Fruit fly (Drosophila melanogaster) whole organism, embryonic: ENCODE data around the gene CG17207.
A peak's percentile ranks its signal among the peaks of the same experiment; 100 is the strongest.

Experiments
- B-H2 ChIP-seq: fragments of 200-800 bp; sonication (Bioruptor generic); optimal IDR thresholded peaks from 2 replicates; lab custom pipeline; 2018; ENCODE audit warnings: missing biosample characterization, mild to moderate bottlenecking, missing genetic modification characterization
- BtbVII ChIP-seq: fragments of 200-800 bp; sonication (Bioruptor generic); optimal IDR thresholded peaks from 3 replicates; lab custom pipeline; 2017; ENCODE audit warnings: missing biosample characterization, mild to moderate bottlenecking, missing genetic modification characterization
- CG10209 ChIP-seq: fragments of 200-800 bp; sonication (Bioruptor generic); optimal IDR thresholded peaks from 3 replicates; lab custom pipeline; 2017; ENCODE audit warnings: missing biosample characterization, mild to moderate bottlenecking, missing genetic modification characterization, missing genetic modification reagents
- CG10321 ChIP-seq: fragments of 200-800 bp; sonication (Bioruptor generic); IDR thresholded peaks from 2 replicates; pipeline ENCODE4 v1.3.6; 2022; ENCODE audit warnings: missing biosample characterization, missing genetic modification characterization
- CG10366 ChIP-seq: fragments of 200-800 bp; sonication (Bioruptor generic); IDR thresholded peaks from 2 replicates; pipeline ENCODE4 v1.3.6; 2022; ENCODE audit warnings: missing biosample characterization, missing genetic modification characterization
- CG12744 ChIP-seq: fragments of 200-800 bp; sonication (Bioruptor generic); optimal IDR thresholded peaks from 2 replicates; lab custom pipeline; 2016; ENCODE audit warnings: missing biosample characterization, missing genetic modification characterization
- CG16813 ChIP-seq: fragments of 200-800 bp; sonication (Bioruptor generic); IDR thresholded peaks from 3 replicates; pipeline ENCODE4 v1.3.6; 2022; ENCODE audit warnings: missing biosample characterization, missing genetic modification characterization; ENCODE audit not compliant: partially characterized antibody
- CG17612 ChIP-seq: fragments of 200-800 bp; sonication (Bioruptor generic); IDR thresholded peaks from 2 replicates; pipeline ENCODE4 v1.3.6; 2022; ENCODE audit warnings: missing biosample characterization, missing genetic modification characterization
- CG18262 ChIP-seq: fragments of 200-800 bp; optimal IDR thresholded peaks from 3 replicates; lab custom pipeline; 2019; ENCODE audit warnings: missing biosample characterization, mild to moderate bottlenecking, missing genetic modification characterization, moderate library complexity
- CG18764 ChIP-seq: fragments of 200-800 bp; sonication (Bioruptor generic); optimal IDR thresholded peaks from 3 replicates; lab custom pipeline; 2016; ENCODE audit warnings: missing biosample characterization, missing genetic modification characterization
- CG2120 ChIP-seq: fragments of 200-800 bp; sonication (Bioruptor generic); optimal IDR thresholded peaks from 3 replicates; lab custom pipeline; 2016; ENCODE audit warnings: missing biosample characterization, missing genetic modification characterization
- CG33213 ChIP-seq: fragments of 200-800 bp; sonication (Bioruptor generic); optimal IDR thresholded peaks from 3 replicates; lab custom pipeline; 2016; ENCODE audit warnings: missing biosample characterization, missing genetic modification characterization
- CG3407 ChIP-seq: fragments of 200-800 bp; sonication (Bioruptor generic); optimal IDR thresholded peaks from 2 replicates; lab custom pipeline; 2018; ENCODE audit warnings: missing biosample characterization, mild to moderate bottlenecking, missing genetic modification characterization
- CG3838 ChIP-seq: fragments of 200-800 bp; sonication (Bioruptor generic); optimal IDR thresholded peaks from 3 replicates; lab custom pipeline; 2016; ENCODE audit warnings: missing biosample characterization, missing genetic modification characterization
- CG7745 ChIP-seq: fragments of 200-800 bp; sonication (Bioruptor generic); optimal IDR thresholded peaks from 2 replicates; lab custom pipeline; 2018; ENCODE audit warnings: missing biosample characterization, mild to moderate bottlenecking, missing genetic modification characterization, moderate library complexity
- CG7963 ChIP-seq: fragments of 200-800 bp; sonication (Bioruptor generic); IDR thresholded peaks from 3 replicates; pipeline ENCODE4 v1.3.6; 2022; ENCODE audit warnings: missing biosample characterization, missing genetic modification characterization; ENCODE audit not compliant: partially characterized antibody
- CG9876 ChIP-seq: fragments of 200-800 bp; sonication (Bioruptor generic); optimal IDR thresholded peaks from 2 replicates; lab custom pipeline; 2016; ENCODE audit warnings: missing biosample characterization, missing genetic modification characterization
- Dad ChIP-seq: fragments of 200-800 bp; sonication (Bioruptor generic); optimal IDR thresholded peaks from 3 replicates; lab custom pipeline; 2016; ENCODE audit warnings: missing biosample characterization, missing genetic modification characterization
- Doc2 ChIP-seq: fragments of 200-800 bp; sonication (Bioruptor generic); IDR thresholded peaks from 2 replicates; pipeline ENCODE4 v1.3.6; 2022; ENCODE audit warnings: missing biosample characterization, missing genetic modification characterization
- HHEX ChIP-seq: fragments of 200-800 bp; sonication (Bioruptor generic); optimal IDR thresholded peaks from 3 replicates; lab custom pipeline; 2017; ENCODE audit warnings: missing biosample characterization, mild to moderate bottlenecking, missing genetic modification characterization, missing genetic modification reagents
- HmgZ ChIP-seq: fragments of 200-800 bp; sonication (Bioruptor generic); optimal IDR thresholded peaks from 2 replicates; lab custom pipeline; 2018; ENCODE audit warnings: missing biosample characterization, mild to moderate bottlenecking, missing genetic modification characterization
- MBD-R2 ChIP-seq: fragments of 200-800 bp; sonication (Bioruptor generic); IDR thresholded peaks from 2 replicates; pipeline ENCODE4 v1.3.6; 2022; ENCODE audit warnings: missing biosample characterization, missing genetic modification characterization
- Optix ChIP-seq: fragments of 200-800 bp; sonication (Bioruptor generic); IDR thresholded peaks from 3 replicates; pipeline ENCODE4 v1.3.6; 2022; ENCODE audit warnings: missing biosample characterization, missing genetic modification characterization
- Ssrp ChIP-seq: fragments of 200-800 bp; sonication (Bioruptor generic); optimal IDR thresholded peaks from 2 replicates; lab custom pipeline; 2018; ENCODE audit warnings: missing biosample characterization, mild to moderate bottlenecking, missing genetic modification characterization, moderate library complexity
- Usf ChIP-seq: fragments of 200-800 bp; sonication (Bioruptor generic); optimal IDR thresholded peaks from 2 replicates; lab custom pipeline; 2017; ENCODE audit warnings: missing genotype, missing biosample characterization, missing genetic modification characterization
- bigmax ChIP-seq: fragments of 200-800 bp; sonication (Bioruptor generic); optimal IDR thresholded peaks from 2 replicates; lab custom pipeline; 2018; ENCODE audit warnings: missing biosample characterization, mild to moderate bottlenecking, missing genetic modification characterization
- chif ChIP-seq, 2 experiments: fragments of 200-800 bp; sonication (Bioruptor generic); optimal IDR thresholded peaks; 3 replicates each; lab custom pipeline; 2016; ENCODE audit warnings: missing biosample characterization in 2 of 2, missing genetic modification characterization in 2 of 2
- chinmo ChIP-seq: fragments of 200-800 bp; sonication (Bioruptor generic); IDR thresholded peaks from 4 replicates; pipeline ENCODE4 v1.3.6; 2022; ENCODE audit warnings: missing biosample characterization, missing genetic modification characterization; ENCODE audit not compliant: partially characterized antibody
- crp ChIP-seq, 2 experiments: fragments of 200-800 bp; sonication (Bioruptor generic); optimal IDR thresholded peaks; 2 replicates in 1 of 2; 3 replicates in 1 of 2; lab custom pipeline; 2017; ENCODE audit warnings: missing biosample characterization in 2 of 2, missing genetic modification characterization in 2 of 2, mild to moderate bottlenecking in 1 of 2, moderate library complexity in 1 of 2
- danr ChIP-seq: fragments of 200-800 bp; sonication (Bioruptor generic); IDR thresholded peaks from 2 replicates; pipeline ENCODE4 v1.3.6; 2022; ENCODE audit warnings: missing biosample characterization, missing genetic modification characterization
- emc ChIP-seq: fragments of 200-800 bp; sonication (Bioruptor generic); optimal IDR thresholded peaks from 2 replicates; lab custom pipeline; 2016; ENCODE audit warnings: missing biosample characterization, missing genetic modification characterization
- fd96Cb ChIP-seq: fragments of 200-800 bp; sonication (Bioruptor generic); optimal IDR thresholded peaks from 2 replicates; lab custom pipeline; 2018; ENCODE audit warnings: missing biosample characterization, mild to moderate bottlenecking, missing genetic modification characterization, moderate library complexity
- ftz-f1 ChIP-seq: fragments of 200-800 bp; sonication (Bioruptor generic); optimal IDR thresholded peaks from 2 replicates; lab custom pipeline; 2016; ENCODE audit warnings: missing biosample characterization, missing genetic modification characterization
- inv ChIP-seq: fragments of 200-800 bp; sonication (Bioruptor generic); IDR thresholded peaks from 2 replicates; pipeline ENCODE4 v1.3.6; 2022; ENCODE audit warnings: missing biosample characterization, missing genetic modification characterization; ENCODE audit not compliant: partially characterized antibody
- kay ChIP-seq: fragments of 200-800 bp; sonication (Bioruptor generic); optimal IDR thresholded peaks from 2 replicates; lab custom pipeline; 2016; ENCODE audit warnings: missing biosample characterization, missing genetic modification characterization
- lola ChIP-seq, 3 experiments: fragments of >200 bp in 2 of 3; fragments of 200-800 bp in 1 of 3; sonication (Bioruptor generic) in 1 of 3; optimal IDR thresholded peaks; 2 replicates each; lab custom pipeline; 2017 to 2019; ENCODE audit warnings: missing biosample characterization in 3 of 3, missing genetic modification characterization in 3 of 3, mild to moderate bottlenecking in 1 of 3, moderate library complexity in 1 of 3
- pfk ChIP-seq: fragments of 200-800 bp; sonication (Bioruptor generic); optimal IDR thresholded peaks from 2 replicates; lab custom pipeline; 2018; ENCODE audit warnings: missing biosample characterization, mild to moderate bottlenecking, missing genetic modification characterization, moderate library complexity
- prd ChIP-seq, 3 experiments: fragments of >200 bp in 2 of 3; fragments of 200-800 bp in 1 of 3; sonication (Bioruptor generic) in 1 of 3; optimal IDR thresholded peaks in 2 of 3; IDR thresholded peaks in 1 of 3; 2 replicates in 2 of 3; 3 replicates in 1 of 3; pipeline versions ENCODE4 v1.3.6 to Lab custom; 2017 to 2022; ENCODE audit warnings: missing biosample characterization in 1 of 3, missing genetic modification characterization in 1 of 3
- row ChIP-seq: fragments of 200-800 bp; sonication (Bioruptor generic); IDR thresholded peaks from 3 replicates; pipeline ENCODE4 v1.3.6; 2022; ENCODE audit warnings: missing biosample characterization, missing genetic modification characterization
- schlank ChIP-seq: fragments of 200-800 bp; sonication (Bioruptor generic); optimal IDR thresholded peaks from 2 replicates; lab custom pipeline; 2018; ENCODE audit warnings: missing biosample characterization, mild to moderate bottlenecking, missing genetic modification characterization
- scrt ChIP-seq: fragments of 200-800 bp; sonication (Bioruptor generic); optimal IDR thresholded peaks from 2 replicates; lab custom pipeline; 2018; ENCODE audit warnings: missing biosample characterization, mild to moderate bottlenecking, missing genetic modification characterization, moderate library complexity
- sisA ChIP-seq: fragments of 200-800 bp; sonication (Bioruptor generic); IDR thresholded peaks from 2 replicates; pipeline ENCODE4 v1.3.6; 2022; ENCODE audit warnings: missing biosample characterization, missing genetic modification characterization
- slbo ChIP-seq: fragments of 200-800 bp; sonication (Bioruptor generic); IDR thresholded peaks from 2 replicates; pipeline ENCODE4 v1.3.6; 2022; ENCODE audit warnings: missing biosample characterization, missing genetic modification characterization
- sqz ChIP-seq: fragments of 200-800 bp; sonication (Bioruptor generic); optimal IDR thresholded peaks from 3 replicates; lab custom pipeline; 2018; ENCODE audit warnings: missing biosample characterization, mild to moderate bottlenecking, missing genetic modification characterization
- tna ChIP-seq: fragments of 200-800 bp; sonication (Bioruptor generic); IDR thresholded peaks from 2 replicates; pipeline ENCODE4 v1.3.6; 2022; ENCODE audit warnings: missing biosample characterization, missing genetic modification characterization; ENCODE audit not compliant: partially characterized antibody
- unc-4 ChIP-seq: fragments of 200-800 bp; sonication (Bioruptor generic); IDR thresholded peaks from 2 replicates; pipeline ENCODE4 v1.3.6; 2022; ENCODE audit warnings: missing biosample characterization, missing genetic modification characterization; ENCODE audit not compliant: partially characterized antibody
- unpg ChIP-seq: fragments of 200-800 bp; sonication (Bioruptor generic); optimal IDR thresholded peaks from 3 replicates; lab custom pipeline; 2018; ENCODE audit warnings: missing biosample characterization, mild to moderate bottlenecking, missing genetic modification characterization, moderate library complexity
- vvl ChIP-seq: fragments of 200-800 bp; sonication (Bioruptor generic); IDR thresholded peaks from 2 replicates; pipeline ENCODE4 v1.3.6; 2022; ENCODE audit warnings: missing biosample characterization, missing genetic modification characterization
- z ChIP-seq: fragments of 200-800 bp; sonication (Bioruptor generic); IDR thresholded peaks from 3 replicates; pipeline ENCODE4 v1.3.6; 2022; ENCODE audit warnings: missing biosample characterization, missing genetic modification characterization

Gene CG17207

DNA sequence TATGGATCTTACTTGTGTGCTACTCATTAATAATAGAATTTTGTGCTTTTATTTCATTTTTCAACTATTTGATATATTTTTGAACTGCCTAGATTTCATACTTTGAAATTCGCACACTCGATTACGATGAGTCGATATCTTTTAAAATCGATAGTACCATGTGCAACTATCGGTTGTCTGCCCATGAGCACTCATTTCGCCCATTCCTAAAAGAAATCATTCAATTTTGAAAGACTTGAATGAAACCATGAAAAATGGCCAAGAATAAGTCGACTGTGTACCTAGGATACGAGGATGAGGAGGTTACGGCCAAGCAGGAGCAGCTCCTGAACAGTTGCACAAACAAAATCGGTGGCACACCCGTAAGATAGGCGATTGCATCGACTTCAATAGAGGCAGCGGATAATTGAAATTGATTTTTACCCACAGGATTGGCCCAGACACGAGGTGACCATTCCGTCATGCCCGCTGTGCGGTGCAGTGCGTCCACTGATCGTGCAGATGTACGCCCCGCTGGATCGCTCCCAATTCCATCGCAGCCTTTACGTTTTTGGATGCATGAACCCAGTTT, 17.5 kb upstream of the CG17207 start, which contains the start of gene trus (continued):
- TF ChIP-seq Dad (no peak), danr (GFP tag; lab: Robert Waterston, UW) (no peak), bigmax (GFP tag; lab: Kevin White, UChicago) (no peak), kay (GFP tag; lab: Kevin White, UChicago) (no peak), B-H2 (GFP tag; lab: Kevin White, UChicago) (peak; percentile 11), Usf (GFP tag; lab: Kevin White, UChicago) (no peak), z (no peak), CG2120 (GFP tag; lab: Kevin White, UChicago) (peak; percentile 4), chif (GFP tag; optimal IDR thresholded peaks at IDR 0.05; lab: Kevin White, UChicago) (no peak), CG16813 (peak; percentile 73), row (GFP tag; lab: Robert Waterston, UW) (no peak; the same call in 2 of the 3 replicates), CG3838 (GFP tag; lab: Kevin White, UChicago) (no peak), MBD-R2 (GFP tag; lab: Robert Waterston, UW) (peak; percentile 75), CG18764 (GFP tag; lab: Kevin White, UChicago) (no peak), CG10321 (GFP tag; lab: Robert Waterston, UW) (no peak), fd96Cb (tag; lab: Kevin White, UChicago) (no peak), Ssrp (tag; lab: Kevin White, UChicago) (no peak), lola (GFP tag; optimal IDR thresholded peaks at IDR 0.05; lab: Kevin White, UChicago) (no peak), ftz-f1 (GFP tag; lab: Kevin White, UChicago) (no peak), prd (optimal IDR thresholded peaks at IDR 0.05; lab: Kevin White, UChicago) (no peak), prd (GFP tag; IDR thresholded peaks at IDR 0.05; lab: Robert Waterston, UW) (no peak), Doc2 (GFP tag; lab: Robert Waterston, UW) (no peak), CG9876 (GFP tag; lab: Kevin White, UChicago) (no peak), slbo (GFP tag; lab: Robert Waterston, UW) (no peak), emc (GFP tag; lab: Kevin White, UChicago) (no peak), crp (GFP tag; optimal IDR thresholded peaks at IDR 0.05; lab: Kevin White, UChicago) (peak in 1 of 2 experiments; percentile 42), BtbVII (GFP tag; lab: Kevin White, UChicago) (no peak), inv (GFP tag; lab: Robert Waterston, UW) (peak; percentile 69), CG33213 (GFP tag; lab: Kevin White, UChicago) (no peak), CG12744 (GFP tag; lab: Kevin White, UChicago) (no peak), sisA (no peak), unpg (GFP tag; lab: Kevin White, UChicago) (no peak), CG3407 (GFP tag; lab: Kevin White, UChicago) (no peak), CG7963 (GFP tag; lab: Robert Waterston, UW) (peak; percentile 62; the same call in 2 of the 3 replicates), unc-4 (GFP tag; lab: Robert Waterston, UW) (peak; percentile 91), tna (GFP tag; lab: Robert Waterston, UW) (peak; percentile 82), vvl (no peak), CG10209 (GFP tag; lab: Kevin White, UChicago) (no peak), CG17612 (GFP tag; lab: Robert Waterston, UW) (no peak), sqz (GFP tag; lab: Kevin White, UChicago) (no peak), CG18262 (tag; lab: Kevin White, UChicago) (no peak), schlank (tag; lab: Kevin White, UChicago) (no peak), HHEX (no peak), HmgZ (tag; lab: Kevin White, UChicago) (peak; percentile 14), Optix (GFP tag; lab: Robert Waterston, UW) (no peak), scrt (GFP tag; lab: Kevin White, UChicago) (no peak), CG7745 (tag; lab: Kevin White, UChicago) (no peak), chinmo (GFP tag; lab: Robert Waterston, UW) (peak; percentile 87), CG10366 (no peak), pfk (GFP tag; lab: Kevin White, UChicago) (no peak)
